Worm (Caenorhabditis elegans): ENCODE results near the gene cogc-2.

ce11 chrIV:7024829-7025228 lies 14.6 kb downstream of the cogc-2 start:
- TF ChIP-seq nhr-237 (tag; optimal IDR thresholded peaks at IDR 0.05) (no peak), ceh-82 (tag; optimal IDR thresholded peaks at IDR 0.05) (no peak), lin-15B (tag; optimal IDR thresholded peaks at IDR 0.05) (no peak), unc-39 (tag; optimal IDR thresholded peaks at IDR 0.05) (no peak), mdt-29 (GFP tag; IDR thresholded peaks at IDR 0.05) (no peak), snpc-4 (tag; optimal IDR thresholded peaks at IDR 0.05) (no peak), fos-1 (tag; optimal IDR thresholded peaks at IDR 0.05) (no peak), nhr-6 (tag; optimal IDR thresholded peaks at IDR 0.05) (no peak)
